Worm (Caenorhabditis elegans): Measurements from ENCODE around the gene C01G6.3.
A peak's percentile ranks its signal among the peaks of the same experiment; 100 is the strongest.

The C01G6.3 gene

DNA sequence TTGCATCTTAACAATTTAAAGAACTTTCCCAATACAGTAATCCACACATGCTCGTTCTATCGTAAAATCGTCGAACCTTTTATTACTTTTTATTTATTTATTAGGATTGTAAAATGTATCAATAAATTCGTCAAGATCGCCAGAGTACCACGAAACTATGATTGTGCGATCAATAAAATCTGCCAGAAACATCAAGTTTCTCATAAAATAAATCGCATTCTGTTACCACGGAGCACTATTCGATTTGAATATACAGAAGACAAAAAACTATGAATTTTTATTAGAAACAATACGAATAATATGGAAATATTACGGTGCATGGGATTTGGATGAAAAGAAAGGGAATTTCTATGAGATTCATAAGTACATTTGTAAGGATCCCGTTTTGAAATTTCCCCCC, 2.9 kb upstream of the C01G6.3 start, which contains the start of gene C01G6.2:
TSS of gene C01G6.2 (plus strand) at position 301 of the 400 bp plus-strand sequence.
- TF ChIP-seq lim-7 (GFP tag; IDR thresholded peaks at IDR 0.05) (no peak), cey-2 (tag; optimal IDR thresholded peaks at IDR 0.05; ENCODE audit: borderline replicate concordance, insufficient read depth) (no peak), madf-5 (GFP tag; IDR thresholded peaks at IDR 0.05) (no peak), unc-62 (GFP tag; optimal IDR thresholded peaks at IDR 0.05 in 1 of 2) (peak in 1 of 2 experiments; percentile 17), unc-62 (tag; optimal IDR thresholded peaks at IDR 0.05) (no peak), ceh-20 (GFP tag; IDR thresholded peaks at IDR 0.05) (no peak), aly-2 (tag; optimal IDR thresholded peaks at IDR 0.05) (no peak), gei-8 (GFP tag; optimal IDR thresholded peaks at IDR 0.05) (no peak)

- TF ChIP-seq set-16 (GFP tag; IDR thresholded peaks at IDR 0.05) = no peak
- no peak for TF ChIP-seq F49E8.2 (tag; optimal IDR thresholded peaks at IDR 0.05; ENCODE audit: borderline replicate concordance)
- TF ChIP-seq nhr-48 (tag; optimal IDR thresholded peaks at IDR 0.05) = no peak
- TF ChIP-seq unc-62 (GFP tag; optimal IDR thresholded peaks at IDR 0.05 in 1 of 2) = peak in 1 of 2 experiments; percentile 30
- TF ChIP-seq unc-62 (tag; optimal IDR thresholded peaks at IDR 0.05) = no peak
- no peak for TF ChIP-seq fkh-10 (GFP tag; optimal IDR thresholded peaks at IDR 0.05)
Measured at ce11 chrII:9268983-9269382, 705 bp upstream of the C01G6.3 start.

- TF ChIP-seq hif-1 (tag; optimal IDR thresholded peaks at IDR 0.05) (no peak), unc-62 (GFP tag; optimal IDR thresholded peaks at IDR 0.05 in 1 of 2) (peak in 1 of 2 experiments; percentile 92), unc-62 (tag; optimal IDR thresholded peaks at IDR 0.05) (no peak)
Measured at ce11 chrII:9271285-9271684, 1.6 kb downstream of the C01G6.3 start.

- peak; percentile 68 for TF ChIP-seq aha-1 (tag)
- TF ChIP-seq F37D6.2 (tag; optimal IDR thresholded peaks at IDR 0.05) = no peak
Measured at ce11 chrII:9272942-9273341, 3.3 kb downstream of the C01G6.3 start, which contains the start of gene C01G6.4. Gene C01G6.4 (minus strand): TSS chrII:9273042.

DNA sequence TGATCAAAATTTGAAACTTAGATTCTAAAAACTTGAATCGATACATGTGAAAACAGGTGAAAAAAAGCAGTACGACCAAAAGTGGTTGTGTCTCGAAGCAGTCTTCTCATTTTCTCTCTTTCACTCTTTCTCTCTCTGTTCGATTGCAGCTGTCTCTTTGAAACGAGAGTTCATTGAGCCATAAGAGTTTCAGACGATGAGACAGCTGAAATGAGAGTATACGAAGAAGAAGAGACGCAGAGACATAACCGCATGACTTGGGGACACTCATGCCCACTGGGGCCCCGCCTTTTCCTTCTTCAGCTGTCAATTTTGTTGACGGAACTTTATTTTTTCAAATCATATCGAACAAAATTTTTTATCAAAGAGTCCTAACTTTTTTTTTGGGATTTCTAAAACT, 4.3 kb downstream of the C01G6.3 start:
- TF ChIP-seq T20F7.1 (GFP tag; optimal IDR thresholded peaks at IDR 0.05) (peak; percentile 65), nhr-28 (tag; optimal IDR thresholded peaks at IDR 0.05) (peak; percentile 80), snpc-1.2 (GFP tag; IDR thresholded peaks at IDR 0.05) (0 out of 2 replicates have a peak, but pooled peaks have one; percentile 42), hlh-30 (tag; optimal IDR thresholded peaks at IDR 0.05; ENCODE audit: insufficient read depth) (peak; percentile 99), mep-1 (tag; optimal IDR thresholded peaks at IDR 0.05) (peak; percentile 82), pqm-1 (tag; optimal IDR thresholded peaks at IDR 0.05) (peak; percentile 2), lin-13 (GFP tag; optimal IDR thresholded peaks at IDR 0.05) (peak; percentile 19), pha-4 (GFP tag; IDR thresholded peaks at IDR 0.05) (peak; percentile 72), pha-4 (tag; optimal IDR thresholded peaks at IDR 0.05) (peak; percentile 55), dpl-1 (GFP tag; optimal IDR thresholded peaks at IDR 0.05) (peak; percentile 50), aly-2 (tag; optimal IDR thresholded peaks at IDR 0.05) (no peak), madf-9 (GFP tag; conservative IDR thresholded peaks at IDR 0.05) (0 out of 2 replicates have a peak, but pooled peaks have one; percentile 38), lir-3 (tag; optimal IDR thresholded peaks at IDR 0.05) (no peak), fkh-10 (GFP tag; optimal IDR thresholded peaks at IDR 0.05) (peak; percentile 60), mdt-29 (GFP tag; IDR thresholded peaks at IDR 0.05) (peak; percentile 60; the same call in 1 of the 2 replicates), ceh-32 (tag; optimal IDR thresholded peaks at IDR 0.05; ENCODE audit: poor library complexity) (no peak), ama-1 (optimal IDR thresholded peaks at IDR 0.05) (peak; percentile 30), nhr-48 (tag; optimal IDR thresholded peaks at IDR 0.05) (peak; percentile 79), spr-3 (GFP tag; optimal IDR thresholded peaks at IDR 0.05) (peak; percentile 30), nhr-76 (tag; optimal IDR thresholded peaks at IDR 0.05) (no peak), ztf-7 (tag; optimal IDR thresholded peaks at IDR 0.05) (no peak), D1046.2 (GFP tag; IDR thresholded peaks at IDR 0.05) (0 out of 2 replicates have a peak, but pooled peaks have one; percentile 35), ceh-20 (GFP tag; IDR thresholded peaks at IDR 0.05) (peak; percentile 85; the same call in 1 of the 2 replicates), dmd-6 (GFP tag; IDR thresholded peaks at IDR 0.05) (peak; percentile 92), set-16 (GFP tag; IDR thresholded peaks at IDR 0.05) (0 out of 2 replicates have a peak, but pooled peaks have one; percentile 25), skn-1 (tag; optimal IDR thresholded peaks at IDR 0.05) (no peak), egl-43 (GFP tag; IDR thresholded peaks at IDR 0.05) (0 out of 2 replicates have a peak, but pooled peaks have one; percentile 65), nhr-77 (tag; optimal IDR thresholded peaks at IDR 0.05) (peak; percentile 67), lin-1 (GFP tag; IDR thresholded peaks at IDR 0.05) (peak; percentile 83), cey-2 (tag; optimal IDR thresholded peaks at IDR 0.05; ENCODE audit: borderline replicate concordance, insufficient read depth) (no peak), nhr-11 (tag; optimal IDR thresholded peaks at IDR 0.05) (peak; percentile 79), zfp-3 (GFP tag; conservative IDR thresholded peaks at IDR 0.05) (peak; percentile 53; the same call in 1 of the 2 replicates), ZK546.5 (tag; optimal IDR thresholded peaks at IDR 0.05) (no peak)
